Fruit fly (Drosophila melanogaster) S2 (cell line): ENCODE results near the gene CG7406.

Experiments used
- CG8478 ChIP-seq: fragments of >200 bp; optimal IDR thresholded peaks from 2 replicates; lab custom pipeline; 2018
- CTCF ChIP-seq, 2 experiments: fragments of >200 bp; optimal IDR thresholded peaks; 2 replicates each; lab custom pipeline; 2018

- no peak for TF ChIP-seq CTCF (optimal IDR thresholded peaks at IDR 0.05; lab: Kevin White, UChicago)
- TF ChIP-seq CG8478, result no peak
Observed at dm6 chrX:19040261-19040660, 37.3 kb upstream of the CG7406 start.
